Worm (Caenorhabditis elegans): ENCODE results near the gene tbx-39.

DNA sequence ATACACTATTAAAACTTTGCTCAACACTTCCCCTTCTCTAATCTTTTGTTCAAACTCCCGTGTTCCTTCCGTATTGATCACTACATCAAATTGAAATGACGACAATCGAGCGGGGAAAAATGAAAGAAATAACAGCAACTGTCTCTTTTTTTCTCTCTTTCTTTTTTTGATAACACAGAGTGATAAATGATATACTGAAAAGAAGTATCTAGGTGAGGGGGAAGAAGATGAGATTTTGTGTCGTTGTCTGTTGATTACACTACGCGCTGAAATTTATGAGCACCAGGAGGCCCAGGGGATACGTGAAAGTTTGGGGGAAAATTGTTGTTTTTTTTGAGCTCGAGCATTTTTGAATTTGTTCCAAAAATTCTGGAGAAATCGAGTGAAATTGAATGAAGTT lies 49.6 kb upstream of the tbx-39 start:
- TF ChIP-seq klf-2 (GFP tag; conservative IDR thresholded peaks at IDR 0.05) (no peak), flt-1 (GFP tag; IDR thresholded peaks at IDR 0.05) (no peak), cog-1 (tag; optimal IDR thresholded peaks at IDR 0.05) (no peak), ztf-23 (GFP tag; IDR thresholded peaks at IDR 0.05) (no peak)

All from whole organism, midembryonic.